Worm (Caenorhabditis elegans): ENCODE results near the gene M02H5.8.

M02H5.8 gene

DNA sequence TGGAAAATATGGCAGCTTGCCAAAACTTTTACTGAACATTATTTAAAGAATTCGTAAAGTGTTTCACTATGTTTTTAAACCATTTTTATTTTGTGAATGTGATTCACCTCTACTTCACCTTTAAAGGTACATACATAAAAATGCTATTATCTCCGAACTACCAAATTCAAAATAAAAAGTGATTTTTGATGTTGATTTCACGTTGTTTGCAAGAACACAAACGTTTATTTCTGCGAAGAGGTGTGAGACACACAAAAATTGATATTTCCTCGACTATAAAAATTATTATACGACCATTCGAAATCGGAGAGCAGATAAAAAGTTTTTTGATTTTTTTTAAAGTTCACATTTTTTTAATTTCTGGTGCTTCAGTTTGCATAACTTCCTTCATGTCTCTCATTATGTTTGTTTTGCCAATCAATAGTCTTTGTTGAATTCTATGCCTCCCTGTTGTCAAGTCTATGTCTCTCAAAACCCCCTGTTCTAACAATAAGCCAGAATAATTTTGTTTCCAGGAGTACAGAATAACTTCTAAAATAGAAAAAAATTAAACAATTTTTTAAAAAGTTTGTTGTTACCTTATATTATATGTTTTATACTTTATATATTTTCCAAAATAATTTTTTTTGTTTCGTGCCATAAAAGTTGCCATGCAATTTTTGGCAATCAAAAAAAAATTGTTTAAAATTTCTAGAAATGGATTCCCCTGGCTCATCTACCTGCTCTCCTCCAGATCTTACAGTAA, 1.1 kb downstream of the M02H5.8 start, which contains the start of gene nhr-123:
TSS of gene nhr-123 (plus strand) at position 695 of the 745 bp plus-strand sequence.
- TF ChIP-seq flt-1 (GFP tag; IDR thresholded peaks at IDR 0.05) = no peak
- no peak for TF ChIP-seq ref-1 (GFP tag; conservative IDR thresholded peaks at IDR 0.05)
- no peak for TF ChIP-seq cog-1 (tag; optimal IDR thresholded peaks at IDR 0.05)
- TF ChIP-seq med-1 (GFP tag; optimal IDR thresholded peaks at IDR 0.05; ENCODE audit: insufficient read depth) = no peak
- TF ChIP-seq klf-2 (GFP tag; conservative IDR thresholded peaks at IDR 0.05) = no peak
- no peak for TF ChIP-seq T22C8.4 (GFP tag; IDR thresholded peaks at IDR 0.05)

DNA sequence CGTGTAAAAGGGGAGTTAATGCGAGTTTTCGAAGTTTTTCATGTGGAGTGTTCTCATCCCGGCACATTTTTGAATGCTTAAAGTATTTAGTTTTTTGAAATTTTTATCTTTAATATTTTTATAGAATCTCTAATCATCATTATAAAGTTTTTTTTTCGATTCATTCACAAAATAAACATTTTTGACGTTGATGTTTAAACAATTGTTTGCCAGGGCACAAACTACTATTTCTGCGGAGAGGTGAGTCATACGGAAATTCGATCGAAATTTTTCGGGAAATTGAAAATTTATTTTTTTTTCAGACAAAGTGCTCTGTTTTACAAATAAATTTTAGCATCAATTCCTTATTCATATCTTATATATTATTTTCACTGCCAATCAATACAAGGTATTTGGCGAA, 3.8 kb downstream of the M02H5.8 start, which contains the start of gene nhr-98:
TSS of gene nhr-98 (plus strand) at position 301 of the 400 bp plus-strand sequence.
- TF ChIP-seq tab-1 (GFP tag; IDR thresholded peaks at IDR 0.05) (no peak), cog-1 (tag; optimal IDR thresholded peaks at IDR 0.05) (no peak), T22C8.4 (GFP tag; IDR thresholded peaks at IDR 0.05) (no peak), flt-1 (GFP tag; IDR thresholded peaks at IDR 0.05) (no peak), klf-2 (GFP tag; conservative IDR thresholded peaks at IDR 0.05) (no peak), ref-1 (GFP tag; conservative IDR thresholded peaks at IDR 0.05) (no peak), med-1 (GFP tag; optimal IDR thresholded peaks at IDR 0.05; ENCODE audit: insufficient read depth) (no peak), ztf-23 (GFP tag; IDR thresholded peaks at IDR 0.05) (no peak), ztf-29 (GFP tag; IDR thresholded peaks at IDR 0.05) (no peak)

DNA sequence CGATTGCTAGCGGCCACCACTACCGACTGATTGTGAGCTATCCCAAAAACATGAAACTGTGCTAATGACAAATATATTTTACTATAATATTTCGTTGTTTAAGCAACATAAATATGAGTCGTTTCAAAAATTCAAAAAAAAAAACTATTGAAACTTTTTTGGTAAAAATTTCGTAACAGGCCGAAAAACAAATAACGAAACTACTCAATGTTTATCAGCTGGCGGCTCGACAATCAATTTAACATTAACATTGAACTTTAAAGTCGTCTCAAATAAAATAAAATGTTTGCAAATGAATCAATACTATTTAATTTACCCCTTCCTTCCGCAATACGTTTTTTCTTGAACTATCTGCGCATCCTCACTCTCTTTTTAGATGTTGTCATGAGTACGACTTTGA, 8.1 kb downstream of the M02H5.8 start:
- TF ChIP-seq ref-1 (GFP tag; conservative IDR thresholded peaks at IDR 0.05) = no peak
- TF ChIP-seq cog-1 (tag; optimal IDR thresholded peaks at IDR 0.05) = no peak

DNA sequence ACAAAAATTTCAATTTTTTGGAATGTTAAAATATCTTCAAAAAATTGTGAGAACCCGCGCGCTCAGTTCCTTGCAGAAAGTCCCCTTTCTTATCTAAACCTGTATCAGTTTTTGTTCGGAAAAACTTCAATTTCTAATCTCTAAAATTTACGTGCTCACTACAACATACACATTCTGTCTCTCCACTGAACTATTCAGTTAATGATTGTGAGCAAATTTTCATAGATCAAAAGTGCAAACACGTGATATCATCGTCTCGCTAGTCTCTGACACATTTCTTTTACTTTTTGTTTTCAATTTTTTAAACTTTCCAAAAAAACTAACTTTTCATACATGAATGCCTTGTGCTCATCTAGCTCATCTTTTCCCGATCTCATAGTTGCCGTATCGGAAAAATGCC, 9.7 kb downstream of the M02H5.8 start, which contains the start of gene nhr-203:
TSS of gene nhr-203 (plus strand) at position 332 of the 400 bp plus-strand sequence.
- no peak for TF ChIP-seq cog-1 (tag; optimal IDR thresholded peaks at IDR 0.05)
- no peak for TF ChIP-seq T22C8.4 (GFP tag; IDR thresholded peaks at IDR 0.05)
- no peak for TF ChIP-seq klf-2 (GFP tag; conservative IDR thresholded peaks at IDR 0.05)
- no peak for TF ChIP-seq tab-1 (GFP tag; IDR thresholded peaks at IDR 0.05)
- no peak for TF ChIP-seq med-1 (GFP tag; optimal IDR thresholded peaks at IDR 0.05; ENCODE audit: insufficient read depth)
- no peak for TF ChIP-seq ref-1 (GFP tag; conservative IDR thresholded peaks at IDR 0.05)
- no peak for TF ChIP-seq flt-1 (GFP tag; IDR thresholded peaks at IDR 0.05)
- TF ChIP-seq ztf-23 (GFP tag; IDR thresholded peaks at IDR 0.05) = no peak
- TF ChIP-seq ztf-29 (GFP tag; IDR thresholded peaks at IDR 0.05) = no peak

DNA sequence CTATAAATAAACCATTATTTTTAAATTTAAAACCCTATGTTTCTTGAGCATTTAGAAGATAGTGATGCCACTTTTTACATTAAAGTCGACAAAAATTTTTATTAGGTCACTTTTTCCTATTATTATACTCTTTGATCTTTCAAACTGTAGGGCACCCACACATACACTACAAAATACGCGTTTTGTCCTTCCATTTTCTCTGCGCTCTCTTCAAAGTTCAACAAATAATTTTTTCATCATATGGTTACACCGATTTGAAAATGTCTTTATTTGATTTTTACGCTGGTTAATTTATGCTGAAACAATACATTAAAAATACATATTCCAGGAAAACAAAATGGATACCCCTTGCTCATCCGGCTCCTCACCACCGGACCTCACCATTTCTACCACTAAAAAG, 12.5 kb downstream of the M02H5.8 start, which contains the start of gene nhr-202:
TSS of gene nhr-202 (plus strand) at position 326 of the 400 bp plus-strand sequence.
- TF ChIP-seq flt-1 (GFP tag; IDR thresholded peaks at IDR 0.05) = no peak
- no peak for TF ChIP-seq med-1 (GFP tag; optimal IDR thresholded peaks at IDR 0.05; ENCODE audit: insufficient read depth)
- TF ChIP-seq ref-1 (GFP tag; conservative IDR thresholded peaks at IDR 0.05) = no peak
- no peak for TF ChIP-seq klf-2 (GFP tag; conservative IDR thresholded peaks at IDR 0.05)
- no peak for TF ChIP-seq ztf-23 (GFP tag; IDR thresholded peaks at IDR 0.05)
- no peak for TF ChIP-seq T22C8.4 (GFP tag; IDR thresholded peaks at IDR 0.05)
- TF ChIP-seq cog-1 (tag; optimal IDR thresholded peaks at IDR 0.05) = no peak
- no peak for TF ChIP-seq ztf-29 (GFP tag; IDR thresholded peaks at IDR 0.05)
- TF ChIP-seq tab-1 (GFP tag; IDR thresholded peaks at IDR 0.05) = no peak

DNA sequence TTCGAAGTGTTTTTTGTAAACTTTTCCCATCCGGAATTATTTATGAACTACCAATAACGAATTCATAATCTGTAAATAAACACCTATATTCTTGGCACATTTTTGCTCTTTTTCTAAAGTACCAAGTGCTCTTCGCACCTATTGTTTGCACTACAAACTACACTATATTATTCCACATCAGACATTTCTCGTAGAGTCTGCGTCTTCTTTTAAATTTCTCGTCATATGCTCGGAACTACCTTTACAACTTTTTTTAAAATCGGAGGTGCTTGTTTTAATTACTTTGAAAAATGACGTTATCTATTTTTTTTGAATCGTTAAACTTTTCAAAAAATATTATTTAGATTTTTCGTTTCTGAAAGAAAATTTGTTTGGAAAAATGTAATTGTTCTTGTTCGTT, 15.0 kb downstream of the M02H5.8 start, which contains the start of gene nhr-201:
TSS of gene nhr-201 (plus strand) at position 29 of the 400 bp plus-strand sequence.
- TF ChIP-seq ref-1 (GFP tag; conservative IDR thresholded peaks at IDR 0.05) = no peak

DNA sequence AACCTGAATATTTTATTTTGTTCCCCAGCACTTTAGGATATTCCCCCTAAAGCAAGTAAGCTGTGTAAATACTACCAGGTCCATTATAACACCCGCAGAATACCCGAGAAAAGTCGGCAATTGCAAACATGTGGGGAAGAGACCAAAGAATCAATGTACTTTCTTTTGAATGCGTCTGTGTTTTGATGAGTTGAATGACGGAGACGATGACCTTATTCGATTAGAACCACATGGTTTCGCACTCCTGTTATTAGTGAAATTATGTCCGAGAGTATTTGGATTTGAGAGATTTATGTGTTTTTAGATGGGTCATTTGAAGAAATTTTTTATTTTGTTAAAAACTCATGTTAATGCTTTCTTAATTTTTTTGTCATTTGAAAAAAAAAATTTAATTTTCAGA, 15.6 kb downstream of the M02H5.8 start:
- TF ChIP-seq med-1 (GFP tag; optimal IDR thresholded peaks at IDR 0.05; ENCODE audit: insufficient read depth) = no peak
- TF ChIP-seq ref-1 (GFP tag; conservative IDR thresholded peaks at IDR 0.05) = no peak
- no peak for TF ChIP-seq cog-1 (tag; optimal IDR thresholded peaks at IDR 0.05)
- TF ChIP-seq ztf-23 (GFP tag; IDR thresholded peaks at IDR 0.05) = no peak
- TF ChIP-seq flt-1 (GFP tag; IDR thresholded peaks at IDR 0.05) = no peak
- TF ChIP-seq ztf-29 (GFP tag; IDR thresholded peaks at IDR 0.05) = no peak
- TF ChIP-seq klf-2 (GFP tag; conservative IDR thresholded peaks at IDR 0.05) = no peak
- no peak for TF ChIP-seq T22C8.4 (GFP tag; IDR thresholded peaks at IDR 0.05)
- TF ChIP-seq tab-1 (GFP tag; IDR thresholded peaks at IDR 0.05) = no peak

DNA sequence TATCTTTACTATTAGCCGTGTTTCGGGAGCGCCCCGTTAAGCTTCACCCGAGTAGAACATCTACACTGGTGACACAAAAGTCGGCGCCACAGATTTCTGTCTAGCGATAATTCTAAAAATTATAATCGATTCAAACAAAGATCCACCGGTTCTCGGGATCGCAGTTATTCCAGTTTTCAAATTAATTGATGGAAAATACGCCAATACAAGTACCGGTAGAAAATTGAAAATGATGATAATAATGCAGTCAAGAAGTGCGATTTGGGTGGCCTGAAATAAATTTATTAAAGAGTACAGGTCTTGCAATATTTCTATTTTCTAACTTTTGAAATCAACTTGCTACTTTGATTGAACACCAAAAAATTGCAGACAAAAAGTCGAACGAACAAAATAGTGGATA, 17.7 kb downstream of the M02H5.8 start:
- TF ChIP-seq ztf-23 (GFP tag; IDR thresholded peaks at IDR 0.05) = no peak
- TF ChIP-seq ztf-29 (GFP tag; IDR thresholded peaks at IDR 0.05) = no peak
- no peak for TF ChIP-seq T22C8.4 (GFP tag; IDR thresholded peaks at IDR 0.05)
- no peak for TF ChIP-seq ref-1 (GFP tag; conservative IDR thresholded peaks at IDR 0.05)
- no peak for TF ChIP-seq flt-1 (GFP tag; IDR thresholded peaks at IDR 0.05)
- TF ChIP-seq cog-1 (tag; optimal IDR thresholded peaks at IDR 0.05) = no peak
- TF ChIP-seq klf-2 (GFP tag; conservative IDR thresholded peaks at IDR 0.05) = no peak
- no peak for TF ChIP-seq med-1 (GFP tag; optimal IDR thresholded peaks at IDR 0.05; ENCODE audit: insufficient read depth)

DNA sequence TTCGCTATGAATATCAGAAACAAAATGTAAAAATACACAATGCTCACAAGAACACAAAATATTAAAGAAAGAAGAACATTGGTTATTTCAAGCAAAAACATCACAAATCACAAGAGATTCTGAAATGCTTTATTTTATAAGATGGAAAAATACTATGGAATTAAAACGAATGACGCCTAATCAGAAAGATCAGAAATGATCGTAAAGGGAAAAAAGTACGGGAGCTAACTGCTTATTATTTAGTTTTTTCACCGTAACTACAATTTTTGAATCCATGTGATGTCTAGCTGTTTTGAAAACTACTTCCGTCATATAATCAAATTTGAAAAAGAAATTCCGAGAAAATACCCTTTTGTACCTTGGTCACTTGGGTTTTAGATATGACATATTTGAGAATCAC, 18.7 kb downstream of the M02H5.8 start, which contains the start of gene srbc-57:
TSS of gene srbc-57 (minus strand) at position 101 of the 400 bp plus-strand sequence.
- TF ChIP-seq ztf-29 (GFP tag; IDR thresholded peaks at IDR 0.05) = no peak
- TF ChIP-seq cog-1 (tag; optimal IDR thresholded peaks at IDR 0.05) = no peak
- TF ChIP-seq T22C8.4 (GFP tag; IDR thresholded peaks at IDR 0.05) = no peak
- TF ChIP-seq klf-2 (GFP tag; conservative IDR thresholded peaks at IDR 0.05) = no peak
- TF ChIP-seq ztf-23 (GFP tag; IDR thresholded peaks at IDR 0.05) = no peak
- TF ChIP-seq tab-1 (GFP tag; IDR thresholded peaks at IDR 0.05) = no peak
- TF ChIP-seq med-1 (GFP tag; optimal IDR thresholded peaks at IDR 0.05; ENCODE audit: insufficient read depth) = no peak

DNA sequence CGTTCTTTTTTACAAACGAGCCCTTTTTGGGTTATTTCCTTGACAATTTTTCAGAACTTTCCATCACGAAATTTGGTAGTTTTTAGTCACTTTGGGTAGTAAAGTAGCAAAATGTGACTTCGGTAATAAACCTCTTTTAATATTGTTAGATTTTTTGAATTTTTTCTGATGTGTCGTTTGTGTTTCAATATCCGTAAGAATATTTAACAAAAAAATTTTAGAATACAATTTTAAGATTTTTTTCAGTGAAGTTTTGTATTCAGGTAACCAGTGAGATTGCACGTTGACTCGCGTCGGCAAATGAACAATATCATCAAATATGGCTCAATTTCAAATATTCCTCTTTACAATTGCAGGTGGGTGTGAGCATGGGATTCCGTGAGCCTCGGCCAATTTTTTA, 22.8 kb downstream of the M02H5.8 start, which contains the start of gene srt-31:
TSS of gene srt-31 (plus strand) at position 301 of the 400 bp plus-strand sequence.
- TF ChIP-seq ztf-29 (GFP tag; IDR thresholded peaks at IDR 0.05) (no peak), flt-1 (GFP tag; IDR thresholded peaks at IDR 0.05) (no peak), tab-1 (GFP tag; IDR thresholded peaks at IDR 0.05) (no peak), ref-1 (GFP tag; conservative IDR thresholded peaks at IDR 0.05) (no peak), cog-1 (tag; optimal IDR thresholded peaks at IDR 0.05) (no peak)
